Fruit fly (Drosophila melanogaster): Measurements from ENCODE around the gene CG3513.

The CG3513 gene

dm6 chr2L:3705438-3705921, 12.5 kb upstream of the CG3513 start, which contains the start of gene CG31778:
TSS of gene CG31778 (minus strand) at chr2L:3705488.
- TF ChIP-seq brk (GFP tag; optimal IDR thresholded peaks at IDR 0.05), result peak; percentile 81
- TF ChIP-seq tai (GFP tag; optimal IDR thresholded peaks at IDR 0.05), result peak; percentile 44
- TF ChIP-seq HLH106 (tag; optimal IDR thresholded peaks at IDR 0.05), result peak; percentile 87
- TF ChIP-seq ey (GFP tag; optimal IDR thresholded peaks at IDR 0.05), result peak; percentile 91
- no peak for TF ChIP-seq Abd-B (GFP tag; optimal IDR thresholded peaks at IDR 0.05)
- TF ChIP-seq dl (GFP tag; optimal IDR thresholded peaks at IDR 0.05; ENCODE audit: insufficient read depth in 1 of 2, partially characterized antibody in 2 of 2), result no peak
- peak; percentile 89 for TF ChIP-seq fru (GFP tag; optimal IDR thresholded peaks at IDR 0.05)
- TF ChIP-seq foxo (GFP tag; optimal IDR thresholded peaks at IDR 0.05), result peak; percentile 72 to 81
- TF ChIP-seq dmrt93B (GFP tag; optimal IDR thresholded peaks at IDR 0.05), result peak; percentile 62
- peak; percentile 61 for TF ChIP-seq woc (GFP tag; optimal IDR thresholded peaks at IDR 0.05)
- TF ChIP-seq Dfd (GFP tag; optimal IDR thresholded peaks at IDR 0.05), result no peak
- no peak for TF ChIP-seq Vsx2 (GFP tag; optimal IDR thresholded peaks at IDR 0.05; ENCODE audit: partially characterized antibody)
- TF ChIP-seq Myc (optimal IDR thresholded peaks at IDR 0.05), result no peak
- peak; percentile 81 for TF ChIP-seq psq (GFP tag; optimal IDR thresholded peaks at IDR 0.05)
- peak; percentile 42 for TF ChIP-seq GATAd (GFP tag; optimal IDR thresholded peaks at IDR 0.05)
- TF ChIP-seq rgr (GFP tag; optimal IDR thresholded peaks at IDR 0.05), result peak; percentile 90
- no peak for TF ChIP-seq Dif (GFP tag; optimal IDR thresholded peaks at IDR 0.05; ENCODE audit: partially characterized antibody)
- TF ChIP-seq OdsH (GFP tag; optimal IDR thresholded peaks at IDR 0.05), result peak; percentile 90
- no peak for TF ChIP-seq N (GFP tag; optimal IDR thresholded peaks at IDR 0.05)
- TF ChIP-seq sage (GFP tag; optimal IDR thresholded peaks at IDR 0.05), result peak; percentile 52
- TF ChIP-seq Jra (GFP tag; optimal IDR thresholded peaks at IDR 0.05), result peak; percentile 90
- peak; percentile 92 for TF ChIP-seq h (GFP tag; optimal IDR thresholded peaks at IDR 0.05)
- TF ChIP-seq Hr78 (GFP tag; optimal IDR thresholded peaks at IDR 0.05), result no peak
- TF ChIP-seq dsf (GFP tag; optimal IDR thresholded peaks at IDR 0.05; ENCODE audit: borderline replicate concordance), result peak; percentile 4
- TF ChIP-seq Sp1 (GFP tag; optimal IDR thresholded peaks at IDR 0.05), result peak; percentile 85
- no peak for TF ChIP-seq usp (GFP tag; optimal IDR thresholded peaks at IDR 0.05)
- TF ChIP-seq CG32264 (GFP tag; optimal IDR thresholded peaks at IDR 0.05), result peak; percentile 66
- peak; percentile 84 for TF ChIP-seq Hnf4 (GFP tag; optimal IDR thresholded peaks at IDR 0.05)
- no peak for TF ChIP-seq Hr83 (GFP tag; optimal IDR thresholded peaks at IDR 0.05; ENCODE audit: poor library complexity, severe bottlenecking)
- no peak for TF ChIP-seq jim (GFP tag; optimal IDR thresholded peaks at IDR 0.05)
- peak; percentile 29 for TF ChIP-seq Mio (GFP tag; optimal IDR thresholded peaks at IDR 0.05)
- TF ChIP-seq sv (GFP tag; optimal IDR thresholded peaks at IDR 0.05), result no peak
- no peak for TF ChIP-seq pan (optimal IDR thresholded peaks at IDR 0.05)
- no peak for TF ChIP-seq CrebA (GFP tag; optimal IDR thresholded peaks at IDR 0.05; ENCODE audit: borderline replicate concordance)
- TF ChIP-seq br (GFP tag; optimal IDR thresholded peaks at IDR 0.05), result peak; percentile 92
- TF ChIP-seq lola (GFP tag; optimal IDR thresholded peaks at IDR 0.05), result no peak
- no peak for TF ChIP-seq Rel (GFP tag; optimal IDR thresholded peaks at IDR 0.05)
- TF ChIP-seq Rel (tag; optimal IDR thresholded peaks at IDR 0.05), result peak; percentile 31
- TF ChIP-seq CG9705 (GFP tag; optimal IDR thresholded peaks at IDR 0.05), result peak; percentile 16

dm6 chr2L:3703260-3703659, 10.3 kb upstream of the CG3513 start, which contains the start of gene CG2816:
TSS of gene CG2816 (plus strand) at chr2L:3703659.
- TF ChIP-seq rgr (GFP tag; optimal IDR thresholded peaks at IDR 0.05) (peak; percentile 95), Rel (GFP tag; optimal IDR thresholded peaks at IDR 0.05) (peak; percentile 39), Rel (tag; optimal IDR thresholded peaks at IDR 0.05) (peak; percentile 74), fru (GFP tag; optimal IDR thresholded peaks at IDR 0.05) (peak; percentile 95), pan (optimal IDR thresholded peaks at IDR 0.05) (no peak), OdsH (GFP tag; optimal IDR thresholded peaks at IDR 0.05) (peak; percentile 95), Dfd (GFP tag; optimal IDR thresholded peaks at IDR 0.05) (no peak), psq (GFP tag; optimal IDR thresholded peaks at IDR 0.05) (peak; percentile 85), CG32264 (GFP tag; optimal IDR thresholded peaks at IDR 0.05) (peak; percentile 84), br (GFP tag; optimal IDR thresholded peaks at IDR 0.05) (peak; percentile 93), Abd-B (GFP tag; optimal IDR thresholded peaks at IDR 0.05) (no peak), ey (GFP tag; optimal IDR thresholded peaks at IDR 0.05) (peak; percentile 98), Jra (GFP tag; optimal IDR thresholded peaks at IDR 0.05) (peak; percentile 84), Hr83 (GFP tag; optimal IDR thresholded peaks at IDR 0.05; ENCODE audit: poor library complexity, severe bottlenecking) (no peak), Myc (optimal IDR thresholded peaks at IDR 0.05) (peak; percentile 30), jim (GFP tag; optimal IDR thresholded peaks at IDR 0.05) (peak; percentile 25), brk (GFP tag; optimal IDR thresholded peaks at IDR 0.05) (peak; percentile 88), woc (GFP tag; optimal IDR thresholded peaks at IDR 0.05) (peak; percentile 81), Hnf4 (GFP tag; optimal IDR thresholded peaks at IDR 0.05) (peak; percentile 93), Sp1 (GFP tag; optimal IDR thresholded peaks at IDR 0.05) (peak; percentile 92), tai (GFP tag; optimal IDR thresholded peaks at IDR 0.05) (peak; percentile 90), dsf (GFP tag; optimal IDR thresholded peaks at IDR 0.05; ENCODE audit: borderline replicate concordance) (peak; percentile 65), dmrt93B (GFP tag; optimal IDR thresholded peaks at IDR 0.05) (peak; percentile 84), CrebA (GFP tag; optimal IDR thresholded peaks at IDR 0.05; ENCODE audit: borderline replicate concordance) (no peak), Dif (GFP tag; optimal IDR thresholded peaks at IDR 0.05; ENCODE audit: partially characterized antibody) (no peak), Mio (GFP tag; optimal IDR thresholded peaks at IDR 0.05) (peak; percentile 85), dl (GFP tag; optimal IDR thresholded peaks at IDR 0.05; ENCODE audit: insufficient read depth in 1 of 2, partially characterized antibody in 2 of 2) (no peak), GATAd (GFP tag; optimal IDR thresholded peaks at IDR 0.05) (peak; percentile 88), h (GFP tag; optimal IDR thresholded peaks at IDR 0.05) (peak; percentile 97), Vsx2 (GFP tag; optimal IDR thresholded peaks at IDR 0.05; ENCODE audit: partially characterized antibody) (no peak), CG9705 (GFP tag; optimal IDR thresholded peaks at IDR 0.05) (peak; percentile 90), N (GFP tag; optimal IDR thresholded peaks at IDR 0.05) (no peak), usp (GFP tag; optimal IDR thresholded peaks at IDR 0.05) (no peak), lola (GFP tag; optimal IDR thresholded peaks at IDR 0.05) (no peak), foxo (GFP tag; optimal IDR thresholded peaks at IDR 0.05) (peak; percentile 78 to 94), sage (GFP tag; optimal IDR thresholded peaks at IDR 0.05) (peak; percentile 58), Hr78 (GFP tag; optimal IDR thresholded peaks at IDR 0.05) (no peak), HLH106 (tag; optimal IDR thresholded peaks at IDR 0.05) (peak; percentile 96), sv (GFP tag; optimal IDR thresholded peaks at IDR 0.05) (no peak)

Data from whole organism, wandering third instar larva.